Fruit fly (Drosophila melanogaster) whole organism, embryonic: ENCODE results near the gene CG6168.

Source experiments
- Atf6 ChIP-seq: fragments of 200-800 bp; sonication (Bioruptor generic); IDR thresholded peaks from 2 replicates; pipeline ENCODE4 v1.3.6; 2022; ENCODE audit warnings: missing biosample characterization, missing genetic modification characterization
- CG11504 ChIP-seq: fragments of 200-800 bp; sonication (Bioruptor generic); optimal IDR thresholded peaks from 3 replicates; lab custom pipeline; 2019; ENCODE audit warnings: missing biosample characterization, mild to moderate bottlenecking, missing genetic modification characterization, moderate library complexity
- CG13624 ChIP-seq: fragments of 200-800 bp; sonication (Bioruptor generic); optimal IDR thresholded peaks from 2 replicates; lab custom pipeline; 2016; ENCODE audit warnings: missing biosample characterization, missing genetic modification characterization
- CG13894 ChIP-seq: fragments of 200-800 bp; sonication (Bioruptor generic); optimal IDR thresholded peaks from 3 replicates; lab custom pipeline; 2018; ENCODE audit warnings: missing biosample characterization, mild to moderate bottlenecking, missing genetic modification characterization, moderate library complexity
- CG14014 ChIP-seq: fragments of 200-800 bp; sonication (Bioruptor generic); IDR thresholded peaks from 2 replicates; pipeline ENCODE4 v1.3.6; 2022; ENCODE audit warnings: missing biosample characterization, missing genetic modification characterization
- CG16815 ChIP-seq: fragments of 200-800 bp; sonication (Bioruptor generic); optimal IDR thresholded peaks from 3 replicates; lab custom pipeline; 2017; ENCODE audit warnings: missing biosample characterization, mild to moderate bottlenecking, missing genetic modification characterization
- CG17612 ChIP-seq: fragments of 200-800 bp; sonication (Bioruptor generic); IDR thresholded peaks from 2 replicates; pipeline ENCODE4 v1.3.6; 2022; ENCODE audit warnings: missing biosample characterization, missing genetic modification characterization
- CG18011 ChIP-seq: fragments of 200-800 bp; sonication (Bioruptor generic); optimal IDR thresholded peaks from 2 replicates; lab custom pipeline; 2017; ENCODE audit warnings: missing biosample characterization, missing genetic modification characterization, mild to moderate bottlenecking, moderate library complexity, missing genotype
- CG18764 ChIP-seq: fragments of 200-800 bp; sonication (Bioruptor generic); optimal IDR thresholded peaks from 3 replicates; lab custom pipeline; 2016; ENCODE audit warnings: missing biosample characterization, missing genetic modification characterization
- CG2199 ChIP-seq: fragments of 200-800 bp; sonication (Bioruptor generic); IDR thresholded peaks from 3 replicates; pipeline ENCODE4 v1.3.6; 2022; ENCODE audit warnings: missing biosample characterization, missing genetic modification characterization
- CG2678 ChIP-seq: fragments of 200-800 bp; sonication (Bioruptor generic); optimal IDR thresholded peaks from 3 replicates; lab custom pipeline; 2019; ENCODE audit warnings: missing biosample characterization, mild to moderate bottlenecking, missing genetic modification characterization, moderate library complexity
- CG3163 ChIP-seq: fragments of 200-800 bp; sonication (Bioruptor generic); optimal IDR thresholded peaks from 3 replicates; lab custom pipeline; 2016; ENCODE audit warnings: missing biosample characterization, missing genetic modification characterization
- CG3726 ChIP-seq: fragments of 200-800 bp; sonication (Bioruptor generic); IDR thresholded peaks from 3 replicates; pipeline ENCODE4, ENCODE4 v1.3.6; 2022; ENCODE audit warnings: missing biosample characterization, missing genetic modification characterization
- CG5953 ChIP-seq: fragments of 200-800 bp; sonication (Bioruptor generic); IDR thresholded peaks from 2 replicates; pipeline ENCODE4 v1.3.6; 2022; ENCODE audit warnings: missing biosample characterization, missing genetic modification characterization
- CG6654 ChIP-seq: fragments of 200-800 bp; sonication (Bioruptor generic); optimal IDR thresholded peaks from 2 replicates; lab custom pipeline; 2017; ENCODE audit warnings: missing biosample characterization, mild to moderate bottlenecking, missing genetic modification characterization
- CG6683 ChIP-seq: fragments of 200-800 bp; sonication (Bioruptor generic); optimal IDR thresholded peaks from 2 replicates; lab custom pipeline; 2017; ENCODE audit warnings: missing biosample characterization, mild to moderate bottlenecking, missing genetic modification characterization, missing genetic modification reagents
- CG6689 ChIP-seq: fragments of 200-800 bp; sonication (Bioruptor generic); IDR thresholded peaks from 2 replicates; pipeline ENCODE4 v1.3.6; 2022; ENCODE audit warnings: missing biosample characterization, missing genetic modification characterization
- CG7928 ChIP-seq: fragments of 200-800 bp; sonication (Bioruptor generic); optimal IDR thresholded peaks from 2 replicates; lab custom pipeline; 2017; ENCODE audit warnings: missing biosample characterization, mild to moderate bottlenecking, missing genetic modification characterization
- CG9876 ChIP-seq: fragments of 200-800 bp; sonication (Bioruptor generic); optimal IDR thresholded peaks from 2 replicates; lab custom pipeline; 2016; ENCODE audit warnings: missing biosample characterization, missing genetic modification characterization
- CG9932 ChIP-seq: fragments of 200-800 bp; sonication (Bioruptor generic); IDR thresholded peaks from 2 replicates; pipeline ENCODE4 v1.3.6; 2022; ENCODE audit warnings: missing biosample characterization, missing genetic modification characterization
- E2f2 ChIP-seq: fragments of 200-800 bp; sonication (Bioruptor generic); IDR thresholded peaks from 2 replicates; pipeline ENCODE4 v1.3.6; 2022; ENCODE audit warnings: missing biosample characterization, missing genetic modification characterization
- Hmr ChIP-seq: fragments of 200-800 bp; sonication (Bioruptor generic); optimal IDR thresholded peaks from 3 replicates; lab custom pipeline; 2017; ENCODE audit warnings: mild to moderate bottlenecking, missing biosample characterization, missing genetic modification reagents, missing genetic modification characterization
- NK7.1 ChIP-seq: fragments of 200-800 bp; sonication (Bioruptor generic); optimal IDR thresholded peaks from 3 replicates; lab custom pipeline; 2016; ENCODE audit warnings: missing biosample characterization, missing genetic modification characterization
- Opbp ChIP-seq: fragments of 200-800 bp; sonication (Bioruptor generic); IDR thresholded peaks from 3 replicates; pipeline ENCODE4 v1.3.6; 2022; ENCODE audit warnings: missing biosample characterization, missing genetic modification characterization; ENCODE audit not compliant: partially characterized antibody
- Pdp1 ChIP-seq, 2 experiments: fragments of 200-800 bp; sonication (Bioruptor generic); optimal IDR thresholded peaks; 3 replicates each; lab custom pipeline; 2016; ENCODE audit warnings: missing biosample characterization in 2 of 2, missing genetic modification characterization in 2 of 2, mild to moderate bottlenecking in 1 of 2, moderate library complexity in 1 of 2
- Rfx ChIP-seq: fragments of 200-800 bp; sonication (Bioruptor generic); IDR thresholded peaks from 2 replicates; pipeline ENCODE4 v1.3.6; 2022; ENCODE audit warnings: missing biosample characterization, missing genetic modification characterization
- Taf1 ChIP-seq: fragments of 200-800 bp; sonication (Bioruptor generic); IDR thresholded peaks from 2 replicates; pipeline ENCODE4 v1.3.6; 2022; ENCODE audit warnings: missing biosample characterization, missing genetic modification characterization
- YL-1 ChIP-seq: fragments of 200-800 bp; sonication (Bioruptor generic); optimal IDR thresholded peaks from 3 replicates; lab custom pipeline; 2017; ENCODE audit warnings: missing biosample characterization, mild to moderate bottlenecking, missing genetic modification characterization
- al ChIP-seq: fragments of 200-800 bp; sonication (Bioruptor generic); IDR thresholded peaks from 2 replicates; pipeline ENCODE4 v1.3.6; 2022; ENCODE audit warnings: missing biosample characterization, missing genetic modification characterization
- az2 ChIP-seq: fragments of 200-800 bp; sonication (Bioruptor generic); optimal IDR thresholded peaks from 3 replicates; lab custom pipeline; 2016; ENCODE audit warnings: missing biosample characterization, missing genetic modification characterization
- bowl ChIP-seq: fragments of 200-800 bp; sonication (Bioruptor generic); IDR thresholded peaks from 2 replicates; pipeline ENCODE4 v1.3.6; 2022; ENCODE audit warnings: missing biosample characterization, missing genetic modification characterization
- btn ChIP-seq: fragments of 200-800 bp; sonication (Bioruptor generic); optimal IDR thresholded peaks from 2 replicates; lab custom pipeline; 2016; ENCODE audit warnings: missing biosample characterization, missing genetic modification characterization
- ci ChIP-seq: fragments of 200-800 bp; sonication (Bioruptor generic); IDR thresholded peaks from 3 replicates; pipeline ENCODE4 v1.3.6; 2022; ENCODE audit warnings: missing biosample characterization, missing genetic modification characterization
- crol ChIP-seq: fragments of 200-800 bp; sonication (Bioruptor generic); IDR thresholded peaks from 2 replicates; pipeline ENCODE4 v1.3.6; 2022; ENCODE audit warnings: missing biosample characterization, missing genetic modification characterization
- dysf ChIP-seq: fragments of 200-800 bp; sonication (Bioruptor generic); IDR thresholded peaks from 3 replicates; pipeline ENCODE4 v1.3.6; 2022; ENCODE audit warnings: missing biosample characterization, missing genetic modification characterization
- esg ChIP-seq: fragments of 200-800 bp; sonication (Bioruptor generic); conservative IDR thresholded peaks from 2 replicates; pipeline ENCODE4 v1.3.6; 2022; ENCODE audit warnings: missing biosample characterization, missing genetic modification characterization
- gro ChIP-seq: fragments of 200-800 bp; sonication (Bioruptor generic); optimal IDR thresholded peaks from 2 replicates; lab custom pipeline; 2016; ENCODE audit warnings: missing biosample characterization, missing genetic modification characterization
- inv ChIP-seq: fragments of 200-800 bp; sonication (Bioruptor generic); IDR thresholded peaks from 2 replicates; pipeline ENCODE4 v1.3.6; 2022; ENCODE audit warnings: missing biosample characterization, missing genetic modification characterization; ENCODE audit not compliant: partially characterized antibody
- lov ChIP-seq, 2 experiments: fragments of 200-800 bp in 1 of 2; fragments of >200 bp in 1 of 2; sonication (Bioruptor generic) in 1 of 2; IDR thresholded peaks in 1 of 2; optimal IDR thresholded peaks in 1 of 2; 2 replicates in 1 of 2; 3 replicates in 1 of 2; pipeline versions ENCODE4 v1.3.6 to Lab custom; 2017 to 2022; ENCODE audit warnings: missing biosample characterization in 1 of 2, missing genetic modification characterization in 1 of 2
- oc ChIP-seq: fragments of 200-800 bp; sonication (Bioruptor generic); optimal IDR thresholded peaks from 2 replicates; lab custom pipeline; 2018; ENCODE audit warnings: missing biosample characterization, mild to moderate bottlenecking, missing genetic modification characterization, moderate library complexity
- pfk ChIP-seq: fragments of 200-800 bp; sonication (Bioruptor generic); optimal IDR thresholded peaks from 2 replicates; lab custom pipeline; 2018; ENCODE audit warnings: missing biosample characterization, mild to moderate bottlenecking, missing genetic modification characterization, moderate library complexity
- phol ChIP-seq: fragments of 200-800 bp; sonication (Bioruptor generic); optimal IDR thresholded peaks from 3 replicates; lab custom pipeline; 2018; ENCODE audit warnings: missing biosample characterization, mild to moderate bottlenecking, missing genetic modification characterization, moderate library complexity
- row ChIP-seq: fragments of 200-800 bp; sonication (Bioruptor generic); IDR thresholded peaks from 3 replicates; pipeline ENCODE4 v1.3.6; 2022; ENCODE audit warnings: missing biosample characterization, missing genetic modification characterization
- sima ChIP-seq: fragments of 200-800 bp; sonication (Bioruptor generic); optimal IDR thresholded peaks from 2 replicates; lab custom pipeline; 2016; ENCODE audit warnings: missing biosample characterization, missing genetic modification characterization
- ssp ChIP-seq: fragments of 200-800 bp; sonication (Bioruptor generic); IDR thresholded peaks from 2 replicates; pipeline ENCODE4 v1.3.6; 2022; ENCODE audit warnings: missing biosample characterization, missing genetic modification characterization
- tap ChIP-seq: fragments of 200-800 bp; optimal IDR thresholded peaks from 3 replicates; lab custom pipeline; 2019; ENCODE audit warnings: missing biosample characterization, mild to moderate bottlenecking, missing genetic modification characterization, moderate library complexity
- trem ChIP-seq: fragments of 200-800 bp; optimal IDR thresholded peaks from 3 replicates; lab custom pipeline; 2019; ENCODE audit warnings: missing biosample characterization, mild to moderate bottlenecking, missing genetic modification characterization, moderate library complexity
- unc-4 ChIP-seq: fragments of 200-800 bp; sonication (Bioruptor generic); IDR thresholded peaks from 2 replicates; pipeline ENCODE4 v1.3.6; 2022; ENCODE audit warnings: missing biosample characterization, missing genetic modification characterization; ENCODE audit not compliant: partially characterized antibody
- wor ChIP-seq: fragments of 200-800 bp; sonication (Bioruptor generic); IDR thresholded peaks from 2 replicates; pipeline ENCODE4 v1.3.6; 2022; ENCODE audit warnings: missing biosample characterization, missing genetic modification characterization
- z ChIP-seq: fragments of 200-800 bp; sonication (Bioruptor generic); IDR thresholded peaks from 3 replicates; pipeline ENCODE4 v1.3.6; 2022; ENCODE audit warnings: missing biosample characterization, missing genetic modification characterization

The CG6168 gene

dm6 chr3L:11293378-11293777, 28.1 kb downstream of the CG6168 start (continued):
- TF ChIP-seq dysf (GFP tag; lab: Robert Waterston, UW) (peak; percentile 43; the same call in 1 of the 3 replicates), CG5953 (no peak), CG13624 (GFP tag; lab: Kevin White, UChicago) (peak; percentile 36), CG6683 (GFP tag; lab: Kevin White, UChicago) (no peak), CG18764 (GFP tag; lab: Kevin White, UChicago) (no peak), Pdp1 (GFP tag; optimal IDR thresholded peaks at IDR 0.05; lab: Kevin White, UChicago) (peak in 1 of 2 experiments; percentile 9), CG3163 (GFP tag; lab: Kevin White, UChicago) (no peak), crol (peak; percentile 57), CG13894 (peak; percentile 20), E2f2 (GFP tag; lab: Robert Waterston, UW) (no peak; the same call in 1 of the 2 replicates), esg (GFP tag; lab: Robert Waterston, UW) (0 out of 2 replicates have a peak, but pooled peaks have one; percentile 35), unc-4 (GFP tag; lab: Robert Waterston, UW) (no peak), Taf1 (GFP tag; lab: Robert Waterston, UW) (0 out of 2 replicates have a peak, but pooled peaks have one; percentile 7), phol (peak; percentile 17), CG17612 (no peak), CG18011 (GFP tag; lab: Kevin White, UChicago) (no peak), oc (tag; lab: Kevin White, UChicago) (no peak), ssp (GFP tag; lab: Robert Waterston, UW) (no peak), wor (no peak), Atf6 (GFP tag; lab: Robert Waterston, UW) (peak; percentile 43; the same call in 1 of the 2 replicates), Rfx (peak; percentile 75), z (GFP tag; lab: Robert Waterston, UW) (no peak), gro (GFP tag; lab: Kevin White, UChicago) (no peak), Hmr (GFP tag; lab: Kevin White, UChicago) (peak; percentile 22), NK7.1 (peak; percentile 1), al (GFP tag; lab: Robert Waterston, UW) (0 out of 2 replicates have a peak, but pooled peaks have one; percentile 31), CG14014 (peak; percentile 52; the same call in 1 of the 2 replicates), CG11504 (tag; lab: Kevin White, UChicago) (peak; percentile 43), pfk (GFP tag; lab: Kevin White, UChicago) (no peak), YL-1 (GFP tag; lab: Kevin White, UChicago) (no peak), inv (GFP tag; lab: Robert Waterston, UW) (no peak), trem (peak; percentile 11), lov (optimal IDR thresholded peaks at IDR 0.05; lab: Kevin White, UChicago) (no peak), lov (GFP tag; IDR thresholded peaks at IDR 0.05; lab: Robert Waterston, UW) (0 out of 3 replicates have a peak, but pooled peaks have one; percentile 12), row (GFP tag; lab: Robert Waterston, UW) (peak; percentile 87), CG9932 (GFP tag; lab: Robert Waterston, UW) (peak; percentile 69), CG3726 (GFP tag; lab: Robert Waterston, UW) (0 out of 3 replicates have a peak, but pooled peaks have one; percentile 40), CG2678 (tag; lab: Kevin White, UChicago) (peak; percentile 21), az2 (GFP tag; lab: Kevin White, UChicago) (peak; percentile 0), ci (GFP tag; lab: Robert Waterston, UW) (peak; percentile 58; the same call in 1 of the 3 replicates), CG6654 (GFP tag; lab: Kevin White, UChicago) (no peak), CG9876 (no peak), tap (tag; lab: Kevin White, UChicago) (peak; percentile 6), CG7928 (GFP tag; lab: Kevin White, UChicago) (no peak), bowl (GFP tag; lab: Robert Waterston, UW) (no peak), Opbp (GFP tag; lab: Robert Waterston, UW) (no peak), sima (GFP tag; lab: Kevin White, UChicago) (no peak), CG2199 (GFP tag; lab: Robert Waterston, UW) (0 out of 3 replicates have a peak, but pooled peaks have one; percentile 32), btn (GFP tag; lab: Kevin White, UChicago) (no peak), CG16815 (no peak), CG6689 (GFP tag; lab: Robert Waterston, UW) (peak; percentile 47; the same call in 1 of the 2 replicates)
